Fruit fly (Drosophila melanogaster): ENCODE measurements around the gene Met75Ca.

Gene Met75Ca

DNA sequence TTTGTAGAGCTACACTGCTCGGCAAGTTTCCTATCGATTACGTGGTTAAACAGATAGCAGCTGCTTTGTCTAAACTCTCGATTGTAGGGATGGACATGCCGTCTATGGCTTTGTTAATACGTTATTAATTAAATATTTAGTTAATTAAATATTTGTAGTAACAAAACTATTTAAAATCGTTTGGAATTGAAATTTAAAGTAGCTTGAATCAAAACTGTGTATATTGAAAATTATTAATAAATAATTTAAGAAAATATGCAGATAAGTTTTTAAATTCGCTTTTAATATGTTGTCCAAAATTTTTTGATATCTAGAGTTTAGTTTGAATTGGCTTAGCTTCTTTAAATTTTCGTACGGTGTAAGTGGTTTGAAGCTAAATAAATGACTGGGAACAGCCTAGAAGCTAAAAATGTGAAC, 11.2 kb downstream of the Met75Ca start, which contains the start of gene CG32196 (continued):
- TF ChIP-seq CG33213 (GFP tag; optimal IDR thresholded peaks at IDR 0.05) (no peak), oc (tag; optimal IDR thresholded peaks at IDR 0.05) (peak; percentile 86), emc (GFP tag; optimal IDR thresholded peaks at IDR 0.05) (no peak), CG17802 (tag; optimal IDR thresholded peaks at IDR 0.05) (peak; percentile 50), CG13624 (GFP tag; optimal IDR thresholded peaks at IDR 0.05) (no peak), NfI (GFP tag; optimal IDR thresholded peaks at IDR 0.05) (peak; percentile 73), CG2889 (GFP tag; IDR thresholded peaks at IDR 0.05) (peak; percentile 67; the same call in 1 of the 3 replicates), ATbp (GFP tag; optimal IDR thresholded peaks at IDR 0.05) (peak; percentile 68), luna (GFP tag; optimal IDR thresholded peaks at IDR 0.05) (no peak), CG14014 (GFP tag; IDR thresholded peaks at IDR 0.05) (peak; percentile 83), CG11093 (GFP tag; IDR thresholded peaks at IDR 0.05) (peak; percentile 70; the same call in 2 of the 3 replicates), HLHmδ (GFP tag; optimal IDR thresholded peaks at IDR 0.05) (no peak), tx (GFP tag; optimal IDR thresholded peaks at IDR 0.05) (no peak), Doc2 (GFP tag; IDR thresholded peaks at IDR 0.05) (no peak), zf30C (GFP tag; optimal IDR thresholded peaks at IDR 0.05) (peak; percentile 72), sima (GFP tag; optimal IDR thresholded peaks at IDR 0.05) (no peak), Dip2 (GFP tag; IDR thresholded peaks at IDR 0.05) (no peak), BEAF-32 (GFP tag; optimal IDR thresholded peaks at IDR 0.05) (peak; percentile 41), CG4820 (GFP tag; optimal IDR thresholded peaks at IDR 0.05) (peak; percentile 45), CG5180 (GFP tag; optimal IDR thresholded peaks at IDR 0.05) (peak; percentile 64), CG4617 (GFP tag; optimal IDR thresholded peaks at IDR 0.05; ENCODE audit: borderline replicate concordance) (peak; percentile 25), Kr (GFP tag; optimal IDR thresholded peaks at IDR 0.05) (no peak), CG7928 (GFP tag; optimal IDR thresholded peaks at IDR 0.05) (peak; percentile 76), so (GFP tag; IDR thresholded peaks at IDR 0.05) (no peak; the same call in 2 of the 3 replicates), CG34376 (GFP tag; optimal IDR thresholded peaks at IDR 0.05) (peak; percentile 38), CG4404 (GFP tag; IDR thresholded peaks at IDR 0.05) (peak; percentile 38; the same call in 1 of the 2 replicates), CG12236 (GFP tag; optimal IDR thresholded peaks at IDR 0.05) (no peak), CG1792 (GFP tag; optimal IDR thresholded peaks at IDR 0.05) (no peak), Fer2 (tag; optimal IDR thresholded peaks at IDR 0.05) (peak; percentile 79), CG13296 (GFP tag; optimal IDR thresholded peaks at IDR 0.05) (peak; percentile 77), HHEX (GFP tag; optimal IDR thresholded peaks at IDR 0.05) (peak; percentile 78), CG2678 (tag; optimal IDR thresholded peaks at IDR 0.05) (peak; percentile 93), Sox102F (GFP tag; optimal IDR thresholded peaks at IDR 0.05) (peak; percentile 94), tup (GFP tag; optimal IDR thresholded peaks at IDR 0.05) (no peak), BtbVII (GFP tag; optimal IDR thresholded peaks at IDR 0.05) (peak; percentile 78), CG18619 (GFP tag; optimal IDR thresholded peaks at IDR 0.05) (peak; percentile 74), stc (GFP tag; IDR thresholded peaks at IDR 0.05) (peak; percentile 79), nerfin-1 (tag; optimal IDR thresholded peaks at IDR 0.05) (peak; percentile 87), Chrac-16 (GFP tag; optimal IDR thresholded peaks at IDR 0.05) (peak; percentile 76), CG8089 (GFP tag; optimal IDR thresholded peaks at IDR 0.05) (no peak), CG6791 (GFP tag; IDR thresholded peaks at IDR 0.05; ENCODE audit: partially characterized antibody) (no peak), bowl (GFP tag; IDR thresholded peaks at IDR 0.05) (peak; percentile 42; the same call in 1 of the 2 replicates), CG17385 (GFP tag; optimal IDR thresholded peaks at IDR 0.05) (peak; percentile 79), toy (GFP tag; IDR thresholded peaks at IDR 0.05) (no peak; the same call in 1 of the 2 replicates), CG2202 (tag; optimal IDR thresholded peaks at IDR 0.05) (peak; percentile 60), CG7271 (tag; optimal IDR thresholded peaks at IDR 0.05) (peak; percentile 60), cwo (GFP tag; optimal IDR thresholded peaks at IDR 0.05) (peak; percentile 75), CG1529 (GFP tag; optimal IDR thresholded peaks at IDR 0.05) (peak; percentile 66), CG6765 (GFP tag; optimal IDR thresholded peaks at IDR 0.05) (peak; percentile 74), disco-r (GFP tag; optimal IDR thresholded peaks at IDR 0.05) (no peak)
